Fruit fly (Drosophila melanogaster): Measurements from ENCODE around the gene LanA.

dm6 chr3L:6181776-6182175 lies 36.0 kb downstream of the LanA start, which contains the start of gene CG10274:
- TF ChIP-seq h (optimal IDR thresholded peaks at IDR 0.05) (no peak), psq (optimal IDR thresholded peaks at IDR 0.05) (no peak)
